Worm (Caenorhabditis elegans): ENCODE measurements around the gene C25E10.5.

The C25E10.5 gene

DNA sequence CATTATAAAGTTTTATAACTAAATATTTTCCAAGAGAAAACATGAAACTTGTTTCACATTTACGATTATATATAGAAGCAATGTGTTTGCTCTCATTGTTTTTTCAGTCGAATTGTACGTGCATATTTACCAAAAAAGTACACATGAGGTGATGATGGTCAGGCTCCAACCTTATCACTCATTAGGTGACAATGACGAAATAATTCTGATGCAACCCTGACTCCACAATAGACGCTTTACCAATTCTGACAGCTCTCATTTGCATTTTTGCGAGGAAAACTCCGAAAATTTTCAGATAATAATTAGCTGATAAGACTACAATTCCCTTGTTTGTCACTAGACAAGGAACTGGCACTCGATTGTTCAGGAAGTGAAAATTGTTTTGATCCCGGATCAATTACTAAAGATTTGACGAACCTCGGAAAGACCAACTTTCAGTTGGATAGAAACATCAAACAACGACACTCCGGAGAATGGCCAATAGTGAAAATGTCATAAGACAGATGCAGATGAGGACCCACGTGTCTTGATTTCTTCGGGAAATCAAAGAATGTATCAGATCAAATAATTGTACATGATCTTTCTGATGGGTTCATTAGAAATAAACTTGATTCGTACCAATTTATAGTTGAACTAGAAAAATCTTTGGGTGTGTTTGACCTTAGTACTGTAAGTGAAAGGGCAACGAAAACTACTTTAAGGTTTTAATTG lies 48.6 kb downstream of the C25E10.5 start (continued):
- 0 out of 2 replicates have a peak, but pooled peaks have one; percentile 24 for TF ChIP-seq mdt-29 (GFP tag; IDR thresholded peaks at IDR 0.05)

DNA sequence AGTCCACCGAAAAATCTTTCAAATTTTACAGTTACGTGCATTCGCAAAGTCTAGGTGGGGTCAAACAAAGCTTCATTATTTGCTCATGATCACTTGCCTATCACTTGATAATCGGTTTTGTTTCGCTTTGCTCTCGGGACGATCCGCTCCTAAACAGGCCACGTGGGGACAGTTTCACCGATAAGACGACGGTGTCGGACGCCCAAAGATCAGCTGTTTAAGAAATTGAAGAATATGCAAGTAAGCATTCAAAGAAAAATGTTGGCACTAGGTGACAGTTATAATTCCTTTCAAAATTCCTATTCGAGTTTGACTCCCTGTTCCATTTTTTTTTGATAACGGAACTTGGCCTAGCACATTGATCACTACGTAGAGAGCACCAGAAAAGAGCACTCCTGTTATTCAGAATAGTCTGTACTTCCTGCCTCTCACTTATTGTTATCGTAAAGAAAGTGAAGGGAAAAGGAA lies 49.7 kb downstream of the C25E10.5 start:
- peak; percentile 64; the same call in 1 of the 2 replicates for TF ChIP-seq nhr-41 (GFP tag; IDR thresholded peaks at IDR 0.05)
- no peak for TF ChIP-seq egl-27 (tag; optimal IDR thresholded peaks at IDR 0.05)
- TF ChIP-seq unc-62 (GFP tag; optimal IDR thresholded peaks at IDR 0.05 in 1 of 2), result peak in 1 of 2 experiments; percentile 53
- no peak for TF ChIP-seq unc-62 (tag; optimal IDR thresholded peaks at IDR 0.05)
- peak; percentile 93 for TF ChIP-seq nhr-48 (tag; optimal IDR thresholded peaks at IDR 0.05)
- peak; percentile 62 for TF ChIP-seq mdt-29 (GFP tag; IDR thresholded peaks at IDR 0.05)
- TF ChIP-seq lin-13 (GFP tag; optimal IDR thresholded peaks at IDR 0.05), result peak; percentile 36
- TF ChIP-seq lin-38 (GFP tag; IDR thresholded peaks at IDR 0.05), result no peak
- 0 out of 2 replicates have a peak, but pooled peaks have one; percentile 7 for TF ChIP-seq mxl-2 (GFP tag; conservative IDR thresholded peaks at IDR 0.05)
- peak; percentile 41 for TF ChIP-seq nhr-102 (tag; optimal IDR thresholded peaks at IDR 0.05)
- peak in 1 of 2 experiments; percentile 96 for TF ChIP-seq hif-1 (tag; optimal IDR thresholded peaks at IDR 0.05)
- TF ChIP-seq fos-1 (tag; optimal IDR thresholded peaks at IDR 0.05), result no peak
- peak; percentile 56 for TF ChIP-seq nhr-77 (tag; optimal IDR thresholded peaks at IDR 0.05)
- TF ChIP-seq dmd-6 (GFP tag; IDR thresholded peaks at IDR 0.05), result peak; percentile 98
- TF ChIP-seq mdl-1 (tag; optimal IDR thresholded peaks at IDR 0.05), result peak in 1 of 2 experiments; percentile 51
- TF ChIP-seq pha-4 (GFP tag; IDR thresholded peaks at IDR 0.05), result peak; percentile 71
- TF ChIP-seq pha-4 (tag; optimal IDR thresholded peaks at IDR 0.05), result no peak
- TF ChIP-seq T26A8.4 (GFP tag; IDR thresholded peaks at IDR 0.05), result peak; percentile 67
- no peak for TF ChIP-seq daf-8 (GFP tag; IDR thresholded peaks at IDR 0.05)
- peak; percentile 96 for TF ChIP-seq hlh-11 (tag; optimal IDR thresholded peaks at IDR 0.05)
- TF ChIP-seq nhr-28 (tag; optimal IDR thresholded peaks at IDR 0.05), result peak; percentile 63
- TF ChIP-seq daf-16 (GFP tag; optimal IDR thresholded peaks at IDR 0.05), result peak in 1 of 2 experiments; percentile 79
- peak; percentile 78 for TF ChIP-seq daf-16 (tag; optimal IDR thresholded peaks at IDR 0.05)
- TF ChIP-seq T20F7.1 (GFP tag; optimal IDR thresholded peaks at IDR 0.05), result peak; percentile 42
- TF ChIP-seq lin-1 (GFP tag; IDR thresholded peaks at IDR 0.05), result 0 out of 2 replicates have a peak, but pooled peaks have one; percentile 37
- TF ChIP-seq dve-1 (tag; optimal IDR thresholded peaks at IDR 0.05; ENCODE audit: insufficient read depth), result peak; percentile 85
- TF ChIP-seq ama-1 (optimal IDR thresholded peaks at IDR 0.05), result no peak
- peak; percentile 89 for TF ChIP-seq aha-1 (tag)
- TF ChIP-seq tra-1 (GFP tag; IDR thresholded peaks at IDR 0.05), result peak; percentile 88
- 0 out of 2 replicates have a peak, but pooled peaks have one; percentile 31 for TF ChIP-seq Y75B8A.6 (GFP tag; IDR thresholded peaks at IDR 0.05)
- TF ChIP-seq zfp-3 (GFP tag; conservative IDR thresholded peaks at IDR 0.05), result peak; percentile 71; the same call in 1 of the 2 replicates
- peak; percentile 50 for TF ChIP-seq mep-1 (tag; optimal IDR thresholded peaks at IDR 0.05)
- peak; percentile 72 for TF ChIP-seq pqm-1 (tag; optimal IDR thresholded peaks at IDR 0.05)
- TF ChIP-seq saeg-2 (GFP tag; IDR thresholded peaks at IDR 0.05), result peak; percentile 74; the same call in 1 of the 2 replicates
- TF ChIP-seq mxl-3 (GFP tag; optimal IDR thresholded peaks at IDR 0.05), result peak; percentile 83
- no peak for TF ChIP-seq unc-39 (tag; optimal IDR thresholded peaks at IDR 0.05)
- peak; percentile 73 for TF ChIP-seq hlh-30 (tag; optimal IDR thresholded peaks at IDR 0.05; ENCODE audit: insufficient read depth)
- peak; percentile 76 for TF ChIP-seq gei-8 (GFP tag; optimal IDR thresholded peaks at IDR 0.05)
- TF ChIP-seq nhr-11 (tag; optimal IDR thresholded peaks at IDR 0.05), result no peak
- TF ChIP-seq nhr-10 (tag; optimal IDR thresholded peaks at IDR 0.05), result peak; percentile 54
- no peak for TF ChIP-seq Y48G9A.11 (GFP tag; IDR thresholded peaks at IDR 0.05)
